Fruit fly (Drosophila melanogaster) whole organism, embryonic: Measurements from ENCODE around the gene Coq2.
A peak's percentile ranks its signal among the peaks of the same experiment; 100 is the strongest.

Experiments
- CG10321 ChIP-seq: fragments of 200-800 bp; sonication (Bioruptor generic); IDR thresholded peaks from 2 replicates; pipeline ENCODE4 v1.3.6; 2022; ENCODE audit warnings: missing biosample characterization, missing genetic modification characterization
- CG10654 ChIP-seq: fragments of 200-800 bp; sonication (Bioruptor generic); optimal IDR thresholded peaks from 2 replicates; lab custom pipeline; 2016; ENCODE audit warnings: missing biosample characterization, missing genetic modification characterization
- CG11723 ChIP-seq: fragments of 200-800 bp; sonication (Bioruptor generic); optimal IDR thresholded peaks from 2 replicates; lab custom pipeline; 2017; ENCODE audit warnings: missing biosample characterization, mild to moderate bottlenecking, missing genetic modification characterization
- CG12299 ChIP-seq: fragments of 200-800 bp; sonication (Bioruptor generic); optimal IDR thresholded peaks from 2 replicates; lab custom pipeline; 2018; ENCODE audit warnings: missing biosample characterization, mild to moderate bottlenecking, missing genetic modification characterization
- CG1233 ChIP-seq: fragments of 200-800 bp; sonication (Bioruptor generic); optimal IDR thresholded peaks from 4 replicates; lab custom pipeline; 2018; ENCODE audit warnings: missing biosample characterization, mild to moderate bottlenecking, missing genetic modification characterization
- CG13296 ChIP-seq: fragments of 200-800 bp; sonication (Bioruptor generic); optimal IDR thresholded peaks from 3 replicates; lab custom pipeline; 2018; ENCODE audit warnings: missing biosample characterization, mild to moderate bottlenecking, missing genetic modification characterization
- CG14050 ChIP-seq: fragments of 200-800 bp; sonication (Bioruptor generic); IDR thresholded peaks from 3 replicates; pipeline ENCODE4 v1.3.6; 2022; ENCODE audit warnings: missing biosample characterization, missing genetic modification characterization
- CG1602 ChIP-seq: fragments of 200-800 bp; sonication (Bioruptor generic); optimal IDR thresholded peaks from 3 replicates; lab custom pipeline; 2016; ENCODE audit warnings: missing biosample characterization, missing genetic modification characterization
- CG18262 ChIP-seq: fragments of 200-800 bp; optimal IDR thresholded peaks from 3 replicates; lab custom pipeline; 2019; ENCODE audit warnings: missing biosample characterization, mild to moderate bottlenecking, missing genetic modification characterization, moderate library complexity
- CG1832 ChIP-seq: fragments of 200-800 bp; sonication (Bioruptor generic); optimal IDR thresholded peaks from 2 replicates; lab custom pipeline; 2017; ENCODE audit warnings: missing biosample characterization, mild to moderate bottlenecking, missing genetic modification characterization, inconsistent platforms
- CG18599 ChIP-seq: fragments of 200-800 bp; sonication (Bioruptor generic); optimal IDR thresholded peaks from 3 replicates; lab custom pipeline; 2017; ENCODE audit warnings: missing biosample characterization, missing genetic modification characterization, mild to moderate bottlenecking, moderate library complexity, missing genetic modification reagents
- CG31441 ChIP-seq: fragments of 200-800 bp; sonication (Bioruptor generic); IDR thresholded peaks from 2 replicates; pipeline ENCODE4 v1.3.6; 2022; ENCODE audit warnings: missing biosample characterization, missing genetic modification characterization
- CG33213 ChIP-seq: fragments of 200-800 bp; sonication (Bioruptor generic); optimal IDR thresholded peaks from 3 replicates; lab custom pipeline; 2016; ENCODE audit warnings: missing biosample characterization, missing genetic modification characterization
- CG4424 ChIP-seq: fragments of 200-800 bp; sonication (Bioruptor generic); optimal IDR thresholded peaks from 3 replicates; lab custom pipeline; 2016; ENCODE audit warnings: missing biosample characterization, missing genetic modification characterization
- CG5245 ChIP-seq: fragments of 200-800 bp; sonication (Bioruptor generic); optimal IDR thresholded peaks from 3 replicates; lab custom pipeline; 2016; ENCODE audit warnings: missing biosample characterization, missing genetic modification characterization
- CG6654 ChIP-seq: fragments of 200-800 bp; sonication (Bioruptor generic); optimal IDR thresholded peaks from 2 replicates; lab custom pipeline; 2017; ENCODE audit warnings: missing biosample characterization, mild to moderate bottlenecking, missing genetic modification characterization
- CG6813 ChIP-seq: fragments of 200-800 bp; sonication (Bioruptor generic); optimal IDR thresholded peaks from 2 replicates; lab custom pipeline; 2017; ENCODE audit warnings: missing biosample characterization, missing genetic modification characterization, mild to moderate bottlenecking, moderate library complexity, missing genetic modification reagents
- CG8089 ChIP-seq: fragments of 200-800 bp; sonication (Bioruptor generic); optimal IDR thresholded peaks from 3 replicates; lab custom pipeline; 2016; ENCODE audit warnings: missing biosample characterization, missing genetic modification characterization
- CG9727 ChIP-seq: fragments of 200-800 bp; sonication (Bioruptor generic); optimal IDR thresholded peaks from 3 replicates; lab custom pipeline; 2017; ENCODE audit warnings: missing biosample characterization, mild to moderate bottlenecking, missing genetic modification characterization
- CG9797 ChIP-seq: fragments of 200-800 bp; sonication (Bioruptor generic); optimal IDR thresholded peaks from 3 replicates; lab custom pipeline; 2018; ENCODE audit warnings: missing biosample characterization, mild to moderate bottlenecking, missing genetic modification characterization
- CTCF ChIP-seq: fragments of 200-800 bp; sonication (Bioruptor generic); optimal IDR thresholded peaks from 2 replicates; lab custom pipeline; 2017; ENCODE audit warnings: missing biosample characterization, mild to moderate bottlenecking, missing genetic modification characterization, moderate library complexity
- Camta ChIP-seq: fragments of 200-800 bp; sonication (Bioruptor generic); optimal IDR thresholded peaks from 2 replicates; lab custom pipeline; 2016; ENCODE audit warnings: missing biosample characterization, missing genetic modification characterization
- E2f2 ChIP-seq: fragments of 200-800 bp; sonication (Bioruptor generic); IDR thresholded peaks from 2 replicates; pipeline ENCODE4 v1.3.6; 2022; ENCODE audit warnings: missing biosample characterization, missing genetic modification characterization
- ERR ChIP-seq: fragments of 200-800 bp; sonication (Bioruptor generic); optimal IDR thresholded peaks from 2 replicates; lab custom pipeline; 2016; ENCODE audit warnings: missing biosample characterization, missing genetic modification characterization
- Nf-YA ChIP-seq: fragments of 200-800 bp; sonication (Bioruptor generic); IDR thresholded peaks from 2 replicates; pipeline ENCODE4 v1.3.6; 2022; ENCODE audit warnings: missing biosample characterization, missing genetic modification characterization
- Scr ChIP-seq: fragments of 200-800 bp; sonication (Bioruptor generic); IDR thresholded peaks from 2 replicates; pipeline ENCODE4 v1.3.6; 2022; ENCODE audit warnings: missing biosample characterization, missing genetic modification characterization; ENCODE audit not compliant: partially characterized antibody
- Six4 ChIP-seq: fragments of 200-800 bp; sonication (Bioruptor generic); optimal IDR thresholded peaks from 2 replicates; lab custom pipeline; 2016; ENCODE audit warnings: missing biosample characterization, missing genetic modification characterization
- Tbp ChIP-seq: fragments of >200 bp; optimal IDR thresholded peaks from 2 replicates; lab custom pipeline; 2018; ENCODE audit warnings: missing biosample characterization, missing genetic modification characterization
- Trl ChIP-seq, 3 experiments: fragments of >200 bp in 2 of 3; fragments of 200-800 bp in 1 of 3; sonication (Bioruptor generic) in 1 of 3; optimal IDR thresholded peaks; 2 replicates in 1 of 3; 3 replicates in 2 of 3; lab custom pipeline; 2016 to 2017; ENCODE audit warnings: missing biosample characterization in 1 of 3, missing genetic modification characterization in 1 of 3
- aop ChIP-seq: fragments of 200-800 bp; sonication (Bioruptor generic); IDR thresholded peaks from 2 replicates; pipeline ENCODE4 v1.3.6; 2022; ENCODE audit warnings: missing biosample characterization, missing genetic modification characterization
- chif ChIP-seq, 2 experiments: fragments of 200-800 bp; sonication (Bioruptor generic); optimal IDR thresholded peaks; 3 replicates each; lab custom pipeline; 2016; ENCODE audit warnings: missing biosample characterization in 2 of 2, missing genetic modification characterization in 2 of 2
- ci ChIP-seq: fragments of 200-800 bp; sonication (Bioruptor generic); IDR thresholded peaks from 3 replicates; pipeline ENCODE4 v1.3.6; 2022; ENCODE audit warnings: missing biosample characterization, missing genetic modification characterization
- corto ChIP-seq: fragments of 200-800 bp; sonication (Bioruptor generic); optimal IDR thresholded peaks from 2 replicates; lab custom pipeline; 2016; ENCODE audit warnings: missing biosample characterization, mild to moderate bottlenecking, missing genetic modification characterization, moderate library complexity
- dmrt11E ChIP-seq: fragments of 200-800 bp; sonication (Bioruptor generic); optimal IDR thresholded peaks from 3 replicates; lab custom pipeline; 2018; ENCODE audit warnings: missing biosample characterization, mild to moderate bottlenecking, missing genetic modification characterization, moderate library complexity
- grn ChIP-seq: fragments of 200-800 bp; sonication (Bioruptor generic); optimal IDR thresholded peaks from 3 replicates; lab custom pipeline; 2017; ENCODE audit warnings: missing biosample characterization, missing genetic modification characterization
- gro ChIP-seq: fragments of 200-800 bp; sonication (Bioruptor generic); optimal IDR thresholded peaks from 2 replicates; lab custom pipeline; 2016; ENCODE audit warnings: missing biosample characterization, missing genetic modification characterization
- hbn ChIP-seq: fragments of 200-800 bp; sonication (Bioruptor generic); IDR thresholded peaks from 2 replicates; pipeline ENCODE4 v1.3.6; 2022; ENCODE audit warnings: missing biosample characterization, missing genetic modification characterization; ENCODE audit not compliant: partially characterized antibody
- kni ChIP-seq: fragments of 200-800 bp; sonication (Bioruptor generic); optimal IDR thresholded peaks from 3 replicates; lab custom pipeline; 2017; ENCODE audit warnings: mild to moderate bottlenecking, missing biosample characterization, missing genetic modification reagents, missing genetic modification characterization
- knrl ChIP-seq: fragments of 200-800 bp; sonication (Bioruptor generic); IDR thresholded peaks from 3 replicates; pipeline ENCODE4 v1.3.6; 2022; ENCODE audit warnings: missing biosample characterization, missing genetic modification characterization; ENCODE audit not compliant: partially characterized antibody
- lola ChIP-seq, 3 experiments: fragments of >200 bp in 2 of 3; fragments of 200-800 bp in 1 of 3; sonication (Bioruptor generic) in 1 of 3; optimal IDR thresholded peaks; 2 replicates each; lab custom pipeline; 2017 to 2019; ENCODE audit warnings: missing biosample characterization in 3 of 3, missing genetic modification characterization in 3 of 3, mild to moderate bottlenecking in 1 of 3, moderate library complexity in 1 of 3
- mam ChIP-seq: fragments of 200-800 bp; sonication (Bioruptor generic); optimal IDR thresholded peaks from 3 replicates; lab custom pipeline; 2016; ENCODE audit warnings: missing biosample characterization, missing genetic modification characterization
- otp ChIP-seq: fragments of 200-800 bp; sonication (Bioruptor generic); IDR thresholded peaks from 3 replicates; pipeline ENCODE4, ENCODE4 v1.3.6; 2022; ENCODE audit warnings: missing biosample characterization, missing genetic modification characterization
- scrt ChIP-seq: fragments of 200-800 bp; sonication (Bioruptor generic); optimal IDR thresholded peaks from 2 replicates; lab custom pipeline; 2018; ENCODE audit warnings: missing biosample characterization, mild to moderate bottlenecking, missing genetic modification characterization, moderate library complexity
- sim ChIP-seq: fragments of 200-800 bp; sonication (Bioruptor generic); IDR thresholded peaks from 2 replicates; pipeline ENCODE4 v1.3.6; 2022; ENCODE audit warnings: missing biosample characterization, missing genetic modification characterization
- slp2 ChIP-seq: fragments of 200-800 bp; sonication (Bioruptor generic); optimal IDR thresholded peaks from 2 replicates; lab custom pipeline; 2016; ENCODE audit warnings: missing biosample characterization, missing genetic modification characterization
- sna ChIP-seq: fragments of 200-800 bp; sonication (Bioruptor generic); IDR thresholded peaks from 2 replicates; pipeline ENCODE4 v1.3.6; 2022; ENCODE audit warnings: missing biosample characterization, missing genetic modification characterization; ENCODE audit not compliant: partially characterized antibody
- sqz ChIP-seq: fragments of 200-800 bp; sonication (Bioruptor generic); optimal IDR thresholded peaks from 3 replicates; lab custom pipeline; 2018; ENCODE audit warnings: missing biosample characterization, mild to moderate bottlenecking, missing genetic modification characterization
- tll ChIP-seq, 2 experiments: fragments of 200-800 bp in 1 of 2; fragments of >200 bp in 1 of 2; sonication (Bioruptor generic) in 1 of 2; optimal IDR thresholded peaks; 2 replicates each; lab custom pipeline; 2017 to 2019; ENCODE audit warnings: missing biosample characterization in 2 of 2, missing genetic modification characterization in 2 of 2, mild to moderate bottlenecking in 1 of 2, moderate library complexity in 1 of 2
- zen ChIP-seq: fragments of 200-800 bp; sonication (Bioruptor generic); optimal IDR thresholded peaks from 3 replicates; lab custom pipeline; 2018; ENCODE audit warnings: missing biosample characterization, mild to moderate bottlenecking, missing genetic modification characterization, moderate library complexity
- zf30C ChIP-seq: fragments of 200-800 bp; sonication (Bioruptor generic); optimal IDR thresholded peaks from 3 replicates; lab custom pipeline; 2018; ENCODE audit warnings: missing biosample characterization, mild to moderate bottlenecking, missing genetic modification characterization

Coq2 gene

DNA sequence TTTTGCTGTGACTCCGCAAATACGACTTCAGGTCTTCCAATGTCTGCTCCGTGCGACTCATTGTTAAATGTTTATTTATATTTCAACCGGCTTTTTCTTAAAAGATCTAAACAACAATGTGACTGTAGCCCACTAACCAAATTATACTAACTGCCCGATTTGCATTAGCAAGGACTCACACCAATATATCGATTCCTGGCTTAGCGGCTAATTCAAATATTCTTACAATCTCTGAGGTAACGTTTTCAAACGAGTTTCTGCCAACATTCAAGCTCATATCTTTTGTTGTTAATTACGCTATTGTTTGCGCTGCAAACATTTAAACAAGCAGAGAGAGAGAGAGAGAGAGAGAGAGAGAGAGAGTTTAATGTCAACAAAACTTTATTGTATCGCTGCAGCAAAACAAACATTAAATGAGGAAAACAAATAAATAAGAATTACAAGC is 7.8 kb downstream of the Coq2 start, which contains the start of gene tex:
Gene tex, minus strand, starts transcription at position 131 of the 445 bp plus-strand sequence.
- TF ChIP-seq Scr (GFP tag; lab: Robert Waterston, UW) (no peak), dmrt11E (tag; lab: Kevin White, UChicago) (peak; percentile 29), CTCF (peak; percentile 19), grn (GFP tag; lab: Kevin White, UChicago) (peak; percentile 26), mam (no peak), CG1832 (GFP tag; lab: Kevin White, UChicago) (no peak), hbn (GFP tag; lab: Robert Waterston, UW) (peak; percentile 28; the same call in 1 of the 2 replicates), CG13296 (GFP tag; lab: Kevin White, UChicago) (no peak), CG14050 (no peak), CG9727 (GFP tag; lab: Kevin White, UChicago) (peak; percentile 69), zf30C (GFP tag; lab: Kevin White, UChicago) (no peak), CG8089 (GFP tag; lab: Kevin White, UChicago) (peak; percentile 25), Tbp (GFP tag; lab: Kevin White, UChicago) (no peak), CG18599 (GFP tag; lab: Kevin White, UChicago) (no peak), zen (tag; lab: Kevin White, UChicago) (peak; percentile 6), Nf-YA (GFP tag; lab: Robert Waterston, UW) (no peak), ERR (GFP tag; lab: Kevin White, UChicago) (no peak), CG11723 (GFP tag; lab: Kevin White, UChicago) (peak; percentile 25), kni (GFP tag; lab: Kevin White, UChicago) (peak; percentile 68), slp2 (GFP tag; lab: Kevin White, UChicago) (peak; percentile 4), CG10321 (GFP tag; lab: Robert Waterston, UW) (no peak), Camta (GFP tag; lab: Kevin White, UChicago) (no peak), sna (GFP tag; lab: Robert Waterston, UW) (0 out of 2 replicates have a peak, but pooled peaks have one; percentile 44), Trl (optimal IDR thresholded peaks at IDR 0.05; lab: Kevin White, UChicago) (peak in 1 of 2 experiments; percentile 52), Trl (GFP tag; optimal IDR thresholded peaks at IDR 0.05; lab: Kevin White, UChicago) (peak; percentile 50), sim (GFP tag; lab: Robert Waterston, UW) (0 out of 2 replicates have a peak, but pooled peaks have one; percentile 52), gro (GFP tag; lab: Kevin White, UChicago) (no peak), corto (GFP tag; lab: Kevin White, UChicago) (no peak), CG18262 (tag; lab: Kevin White, UChicago) (peak; percentile 65), CG12299 (tag; lab: Kevin White, UChicago) (peak; percentile 13), ci (GFP tag; lab: Robert Waterston, UW) (peak; percentile 65; the same call in 2 of the 3 replicates), E2f2 (GFP tag; lab: Robert Waterston, UW) (peak; percentile 98), CG4424 (GFP tag; lab: Kevin White, UChicago) (no peak), CG31441 (peak; percentile 49; the same call in 1 of the 2 replicates), CG6813 (GFP tag; lab: Kevin White, UChicago) (peak; percentile 67), tll (GFP tag; optimal IDR thresholded peaks at IDR 0.05; lab: Kevin White, UChicago) (peak in 1 of 2 experiments; percentile 16), chif (GFP tag; optimal IDR thresholded peaks at IDR 0.05; lab: Kevin White, UChicago) (peak in 1 of 2 experiments; percentile 14), otp (GFP tag; lab: Robert Waterston, UW) (peak; percentile 29; the same call in 1 of the 3 replicates), CG5245 (GFP tag; lab: Kevin White, UChicago) (peak; percentile 10), CG9797 (peak; percentile 74), CG6654 (GFP tag; lab: Kevin White, UChicago) (no peak), sqz (peak; percentile 58), CG33213 (GFP tag; lab: Kevin White, UChicago) (peak; percentile 58), knrl (GFP tag; lab: Robert Waterston, UW) (peak; percentile 27; the same call in 1 of the 3 replicates), aop (GFP tag; lab: Robert Waterston, UW) (no peak), Six4 (GFP tag; lab: Kevin White, UChicago) (peak; percentile 22), CG10654 (GFP tag; lab: Kevin White, UChicago) (no peak), scrt (GFP tag; lab: Kevin White, UChicago) (no peak), CG1602 (no peak), CG1233 (peak; percentile 22), lola (GFP tag; optimal IDR thresholded peaks at IDR 0.05; lab: Kevin White, UChicago) (peak in 1 of 3 experiments; percentile 49)
